Fruit fly (Drosophila melanogaster): ENCODE measurements around the gene wntD.

- TF ChIP-seq CG12768 (GFP tag; optimal IDR thresholded peaks at IDR 0.05) (no peak), Hr96 (GFP tag; optimal IDR thresholded peaks at IDR 0.05) (no peak), CG1620 (GFP tag; optimal IDR thresholded peaks at IDR 0.05) (no peak), cnc (optimal IDR thresholded peaks at IDR 0.05) (no peak), Clk (GFP tag; optimal IDR thresholded peaks at IDR 0.05) (no peak), CG11617 (GFP tag; optimal IDR thresholded peaks at IDR 0.05) (no peak), kay (GFP tag; ENCODE audit: borderline replicate concordance) (no peak), CG14711 (tag; optimal IDR thresholded peaks at IDR 0.05) (no peak), Crg-1 (GFP tag; optimal IDR thresholded peaks at IDR 0.05) (no peak), bab1 (GFP tag; optimal IDR thresholded peaks at IDR 0.05) (no peak), ovo (GFP tag; optimal IDR thresholded peaks at IDR 0.05) (no peak)
Observed at dm6 chr3R:13333031-13333430, 40.0 kb upstream of the wntD start.
